Worm (Caenorhabditis elegans): ENCODE measurements around the gene F40E12.1.

DNA sequence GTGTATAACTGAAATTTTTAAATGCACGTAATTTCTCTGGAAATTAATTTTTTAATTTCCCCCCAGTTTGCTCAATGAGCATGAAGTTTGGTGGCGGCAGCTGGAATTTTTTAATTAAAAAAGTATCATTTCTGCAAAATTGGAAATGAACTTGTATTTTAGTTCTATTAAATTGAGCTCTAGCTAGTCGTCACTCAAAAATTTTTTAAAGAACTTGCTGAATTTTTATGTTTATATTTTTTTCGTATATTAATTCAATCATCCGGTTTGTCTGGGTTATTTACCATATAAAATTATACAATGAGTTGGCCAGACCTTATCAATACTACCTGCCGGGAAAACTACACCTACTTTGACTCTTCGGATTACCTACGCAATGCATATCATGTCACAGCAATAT, 35.9 kb upstream of the F40E12.1 start, which contains the start of gene srh-59:
- TF ChIP-seq lin-35 (GFP tag; optimal IDR thresholded peaks at IDR 0.05) (no peak), fos-1 (tag; optimal IDR thresholded peaks at IDR 0.05) (no peak), ama-1 (optimal IDR thresholded peaks at IDR 0.05) (no peak), lin-39 (tag; optimal IDR thresholded peaks at IDR 0.05) (no peak), zag-1 (tag; optimal IDR thresholded peaks at IDR 0.05) (no peak), mep-1 (tag; optimal IDR thresholded peaks at IDR 0.05) (no peak), unc-62 (GFP tag; optimal IDR thresholded peaks at IDR 0.05) (no peak), nhr-28 (tag; optimal IDR thresholded peaks at IDR 0.05) (no peak), nhr-11 (tag; optimal IDR thresholded peaks at IDR 0.05) (no peak), elt-3 (tag; optimal IDR thresholded peaks at IDR 0.05) (no peak)

Data from whole organism, L1 larva.